Fruit fly (Drosophila melanogaster) whole organism, pupa: ENCODE measurements around the gene CG2533.

Experiments
- CG10348 ChIP-seq: fragments of 200-800 bp; sonication (Bioruptor generic); IDR thresholded peaks from 2 replicates; pipeline ENCODE4 v1.3.6; 2022; ENCODE audit warnings: missing biosample characterization, missing genetic modification characterization
- CG12605 ChIP-seq: fragments of 200-800 bp; sonication (Bioruptor generic); IDR thresholded peaks from 2 replicates; pipeline ENCODE4 v1.3.6; 2022; ENCODE audit warnings: missing biosample characterization, missing genetic modification characterization
- CG13204 ChIP-seq: fragments of 200-800 bp; sonication (Bioruptor generic); optimal IDR thresholded peaks from 2 replicates; lab custom pipeline; 2018; ENCODE audit warnings: missing biosample characterization, mild to moderate bottlenecking, missing genetic modification characterization, moderate library complexity
- CG14655 ChIP-seq: fragments of 200-800 bp; sonication (Bioruptor generic); optimal IDR thresholded peaks from 3 replicates; lab custom pipeline; 2017; ENCODE audit warnings: mild to moderate bottlenecking, missing biosample characterization, missing genetic modification reagents, missing genetic modification characterization
- CG15710 ChIP-seq: fragments of 200-800 bp; sonication (Bioruptor generic); optimal IDR thresholded peaks from 2 replicates; lab custom pipeline; 2018; ENCODE audit warnings: missing biosample characterization, mild to moderate bottlenecking, missing genetic modification characterization, moderate library complexity
- CG32121 ChIP-seq: fragments of 200-800 bp; sonication (Bioruptor generic); IDR thresholded peaks from 2 replicates; pipeline ENCODE4 v1.3.6; 2022; ENCODE audit warnings: missing biosample characterization, missing genetic modification characterization
- CG34367 ChIP-seq: fragments of 200-800 bp; sonication (Bioruptor generic); optimal IDR thresholded peaks from 2 replicates; lab custom pipeline; 2018; ENCODE audit warnings: missing biosample characterization, mild to moderate bottlenecking, missing genetic modification characterization
- CG4496 ChIP-seq: fragments of 200-800 bp; sonication (Bioruptor generic); IDR thresholded peaks from 3 replicates; pipeline ENCODE4 v1.3.6; 2022; ENCODE audit warnings: missing biosample characterization, missing genetic modification characterization
- CG8159 ChIP-seq: fragments of 200-800 bp; sonication (Bioruptor generic); optimal IDR thresholded peaks from 3 replicates; lab custom pipeline; 2018; ENCODE audit warnings: missing biosample characterization, mild to moderate bottlenecking, missing genetic modification characterization, moderate library complexity
- CG8301 ChIP-seq: fragments of 200-800 bp; sonication (Bioruptor generic); optimal IDR thresholded peaks from 2 replicates; lab custom pipeline; 2018; ENCODE audit warnings: missing biosample characterization, mild to moderate bottlenecking, missing genetic modification characterization
- CG9948 ChIP-seq: fragments of 200-800 bp; sonication (Bioruptor generic); optimal IDR thresholded peaks from 2 replicates; lab custom pipeline; 2018; ENCODE audit warnings: missing biosample characterization, mild to moderate bottlenecking, missing genetic modification characterization, moderate library complexity
- D1 ChIP-seq: fragments of 200-800 bp; sonication (Bioruptor generic); optimal IDR thresholded peaks from 2 replicates; lab custom pipeline; 2018; ENCODE audit warnings: missing biosample characterization, mild to moderate bottlenecking, missing genetic modification characterization, moderate library complexity
- EcR ChIP-seq: fragments of 200-800 bp; sonication (Bioruptor generic); optimal IDR thresholded peaks from 3 replicates; lab custom pipeline; 2019; ENCODE audit warnings: missing biosample characterization, missing genetic modification characterization, mild to moderate bottlenecking, moderate library complexity, missing genetic modification reagents
- Ets98B ChIP-seq: fragments of 200-800 bp; sonication (Bioruptor generic); IDR thresholded peaks from 2 replicates; pipeline ENCODE4 v1.3.6; 2022; ENCODE audit warnings: missing biosample characterization, missing genetic modification characterization
- Pif1A ChIP-seq: fragments of 200-800 bp; sonication (Bioruptor generic); optimal IDR thresholded peaks from 3 replicates; lab custom pipeline; 2016; ENCODE audit warnings: missing biosample characterization, missing genetic modification characterization
- Pif1B ChIP-seq: fragments of 200-800 bp; sonication (Bioruptor generic); optimal IDR thresholded peaks from 3 replicates; lab custom pipeline; 2016; ENCODE audit warnings: missing biosample characterization, missing genetic modification characterization
- Snoo ChIP-seq: fragments of 200-800 bp; sonication (Bioruptor generic); optimal IDR thresholded peaks from 3 replicates; lab custom pipeline; 2017; ENCODE audit warnings: missing biosample characterization, mild to moderate bottlenecking, missing genetic modification characterization, inconsistent platforms
- fd96Ca ChIP-seq: fragments of 200-800 bp; sonication (Bioruptor generic); IDR thresholded peaks from 3 replicates; pipeline ENCODE4 v1.3.6; 2022; ENCODE audit warnings: missing biosample characterization, missing genetic modification characterization
- gl ChIP-seq: fragments of 200-800 bp; sonication (Bioruptor generic); optimal IDR thresholded peaks from 2 replicates; lab custom pipeline; 2018; ENCODE audit warnings: missing biosample characterization, mild to moderate bottlenecking, missing genetic modification characterization
- rn ChIP-seq: fragments of 200-800 bp; sonication (Bioruptor generic); IDR thresholded peaks from 2 replicates; pipeline ENCODE4 v1.3.6; 2022; ENCODE audit warnings: missing biosample characterization, missing genetic modification characterization

Gene CG2533

dm6 chrX:11621315-11621865 lies 17.4 kb upstream of the CG2533 start:
- no peak for TF ChIP-seq rn (GFP tag; lab: Robert Waterston, UW)
- TF ChIP-seq CG13204 (GFP tag; lab: Kevin White, UChicago) = no peak
- TF ChIP-seq Snoo = no peak

dm6 chrX:11620527-11620926 lies 16.5 kb upstream of the CG2533 start:
- TF ChIP-seq CG8301 (tag; lab: Kevin White, UChicago) (no peak), CG32121 (no peak), CG8159 (tag; lab: Kevin White, UChicago) (no peak), CG10348 (no peak), gl (tag; lab: Kevin White, UChicago) (no peak), rn (GFP tag; lab: Robert Waterston, UW) (no peak), CG15710 (tag; lab: Kevin White, UChicago) (no peak), Pif1A (GFP tag; lab: Kevin White, UChicago) (no peak), D1 (tag; lab: Kevin White, UChicago) (no peak), Snoo (no peak), CG4496 (GFP tag; lab: Robert Waterston, UW) (no peak), CG34367 (tag; lab: Kevin White, UChicago) (no peak), Ets98B (no peak), Pif1B (no peak), CG9948 (tag; lab: Kevin White, UChicago) (no peak)

DNA sequence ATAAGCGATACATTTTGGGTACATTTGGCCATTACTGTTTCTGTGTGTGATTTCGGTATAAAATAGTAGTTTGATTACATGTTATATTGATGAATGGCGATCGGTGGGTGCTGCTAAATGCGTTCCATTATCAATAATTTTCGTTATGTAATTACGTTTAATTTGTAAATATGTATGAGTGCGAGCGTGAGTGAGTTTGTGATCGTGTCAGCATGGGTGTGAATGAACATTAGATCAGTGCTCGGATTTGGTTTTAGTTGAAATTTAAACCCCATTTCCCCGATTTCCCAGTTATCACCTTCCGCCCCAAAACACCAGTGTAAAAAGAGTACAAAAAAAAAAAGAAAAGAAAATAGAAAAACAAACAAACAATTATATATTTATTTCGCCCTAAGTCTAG lies 15.6 kb upstream of the CG2533 start:
- TF ChIP-seq Snoo (no peak), gl (tag; lab: Kevin White, UChicago) (no peak), CG4496 (GFP tag; lab: Robert Waterston, UW) (no peak), CG10348 (no peak), EcR (GFP tag; lab: Kevin White, UChicago) (no peak), CG14655 (GFP tag; lab: Kevin White, UChicago) (no peak), CG9948 (tag; lab: Kevin White, UChicago) (no peak), fd96Ca (GFP tag; lab: Robert Waterston, UW) (no peak), CG8301 (tag; lab: Kevin White, UChicago) (no peak), Pif1B (no peak), CG15710 (tag; lab: Kevin White, UChicago) (no peak)

DNA sequence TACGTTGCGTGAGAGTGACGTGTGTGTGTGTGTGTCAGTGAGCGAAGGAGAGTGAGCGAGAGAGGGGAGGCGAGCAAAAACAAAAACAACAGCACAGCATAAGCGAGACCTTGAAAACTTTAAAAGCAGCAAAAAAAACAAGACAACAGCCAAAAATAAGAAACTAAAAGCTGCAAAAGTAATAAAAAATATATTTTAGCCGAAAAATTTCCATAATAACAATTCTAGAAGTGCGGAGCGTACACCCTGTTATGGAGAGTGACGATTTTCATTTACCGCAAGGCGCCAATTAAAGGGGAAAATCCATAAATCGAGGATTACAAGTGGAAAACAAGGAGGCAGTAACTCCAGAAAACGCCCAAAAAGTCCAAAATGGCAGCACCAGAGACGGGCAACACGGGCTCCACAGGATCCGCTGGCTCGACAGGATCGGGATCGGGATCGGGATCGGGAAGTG lies 12.5 kb upstream of the CG2533 start:
- TF ChIP-seq Ets98B (no peak; the same call in 1 of the 2 replicates), CG8159 (tag; lab: Kevin White, UChicago) (no peak), CG4496 (GFP tag; lab: Robert Waterston, UW) (0 out of 3 replicates have a peak, but pooled peaks have one; percentile 33), CG12605 (GFP tag; lab: Robert Waterston, UW) (peak; percentile 44), Snoo (no peak), Pif1B (no peak), fd96Ca (GFP tag; lab: Robert Waterston, UW) (no peak), CG32121 (no peak)

- TF ChIP-seq CG8301 (tag; lab: Kevin White, UChicago) = no peak
- peak; percentile 6 for TF ChIP-seq CG34367 (tag; lab: Kevin White, UChicago)
- TF ChIP-seq, all 21 proteins: peak for 1
These were observed 11.9 kb upstream of the CG2533 start, which contains the start of the genes RPA3 and Met for dm6 chrX:11615652-11616495. TSS of gene RPA3 (minus strand) at chrX:11615840. TSS of gene Met (plus strand) at chrX:11616124.

DNA sequence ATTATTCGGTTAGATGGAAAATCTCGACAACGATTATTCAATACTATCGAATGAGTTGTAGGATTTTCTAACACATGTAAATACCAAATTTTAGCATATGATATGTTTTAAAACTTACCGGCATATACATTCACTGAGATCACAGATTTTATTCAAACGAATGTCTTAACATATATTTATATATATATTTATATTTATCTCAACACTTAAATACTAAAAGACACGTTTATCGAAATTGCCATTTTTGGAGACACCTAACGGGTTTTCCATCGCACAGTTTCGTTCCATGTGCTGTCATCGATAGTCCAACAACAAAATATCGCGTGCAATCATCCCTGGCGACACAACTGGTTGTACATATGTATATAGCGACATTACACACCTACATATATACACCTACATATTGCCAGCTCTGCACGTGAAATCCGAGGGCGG lies 7.7 kb upstream of the CG2533 start, which contains the start of the genes CG2247 and CG1703:
TSS of gene CG2247 (minus strand) at position 8 of the 435 bp plus-strand sequence.
TSS of gene CG1703 (plus strand) at position 283 of the 435 bp plus-strand sequence.
- TF ChIP-seq CG8159 (tag; lab: Kevin White, UChicago) (no peak), D1 (tag; lab: Kevin White, UChicago) (no peak), CG15710 (tag; lab: Kevin White, UChicago) (no peak), fd96Ca (GFP tag; lab: Robert Waterston, UW) (no peak), CG8301 (tag; lab: Kevin White, UChicago) (no peak), CG13204 (GFP tag; lab: Kevin White, UChicago) (no peak), rn (GFP tag; lab: Robert Waterston, UW) (no peak)

dm6 chrX:11611056-11611644 lies 7.2 kb upstream of the CG2533 start:
- TF ChIP-seq CG32121 (no peak), EcR (GFP tag; lab: Kevin White, UChicago) (peak; percentile 55)
- TF ChIP-seq, all 21 proteins: peak for 1
